Worm (Caenorhabditis elegans) whole organism, L4 larva: ENCODE data around the gene snt-6.

Experiments used
- ceh-82 ChIP-seq: sonication (generic microtip); optimal IDR thresholded peaks from 2 replicates; lab custom pipeline; 2017; ENCODE audit warnings: missing biosample characterization, missing genetic modification characterization
- ces-1 ChIP-seq: fragments of 150-350 bp; sonication (generic microtip); optimal IDR thresholded peaks from 4 replicates; lab custom pipeline; 2014; ENCODE audit warnings: missing biosample characterization, missing genetic modification reagents, missing genetic modification characterization
- hmg-1.1 ChIP-seq: fragments of 200-800 bp; sonication (Bioruptor generic); IDR thresholded peaks from 2 replicates; pipeline ENCODE4 v1.3.6; 2022; ENCODE audit warnings: missing genetic modification reagents, missing genetic modification characterization, missing compliant biosample characterization
- lin-15B ChIP-seq: fragments of 150-350 bp; sonication (generic microtip); optimal IDR thresholded peaks from 3 replicates; lab custom pipeline; 2014; ENCODE audit warnings: missing biosample characterization, missing genetic modification characterization
- mep-1 ChIP-seq: fragments of 150-350 bp; sonication (generic microtip); optimal IDR thresholded peaks from 3 replicates; lab custom pipeline; 2014; ENCODE audit warnings: missing biosample characterization, missing genetic modification characterization
- nhr-11 ChIP-seq: fragments of 150-350 bp; optimal IDR thresholded peaks from 2 replicates; lab custom pipeline; 2014; ENCODE audit warnings: missing biosample characterization, missing genetic modification characterization
- nhr-237 ChIP-seq: sonication (generic microtip); optimal IDR thresholded peaks from 2 replicates; lab custom pipeline; 2017; ENCODE audit warnings: missing biosample characterization, missing genetic modification characterization
- nhr-77 ChIP-seq: fragments of 150-350 bp; optimal IDR thresholded peaks from 2 replicates; lab custom pipeline; 2014; ENCODE audit warnings: missing biosample characterization, missing genetic modification characterization
- set-16 ChIP-seq: fragments of 200-800 bp; sonication (Bioruptor generic); IDR thresholded peaks from 2 replicates; pipeline ENCODE4 v1.3.6; 2022; ENCODE audit warnings: missing genetic modification reagents, missing genetic modification characterization, missing compliant biosample characterization
- snpc-4 ChIP-seq: fragments of 150-350 bp; optimal IDR thresholded peaks from 2 replicates; lab custom pipeline; 2014; ENCODE audit warnings: missing biosample characterization, missing genetic modification characterization
- tra-1 ChIP-seq: fragments of 200-800 bp; sonication (Bioruptor generic); IDR thresholded peaks from 2 replicates; pipeline ENCODE4 v1.3.6; 2022; ENCODE audit warnings: missing genetic modification reagents, missing genetic modification characterization, missing compliant biosample characterization
- vab-7 ChIP-seq: fragments of 200-800 bp; sonication (Bioruptor generic); IDR thresholded peaks from 2 replicates; pipeline ENCODE4 v1.3.6; 2022; ENCODE audit warnings: missing genetic modification reagents, missing genetic modification characterization, missing compliant biosample characterization
- zag-1 ChIP-seq: fragments of 150-350 bp; optimal IDR thresholded peaks from 2 replicates; lab custom pipeline; 2014; ENCODE audit warnings: missing biosample characterization, missing genetic modification characterization
- ztf-11 ChIP-seq: fragments of 150-350 bp; optimal IDR thresholded peaks from 2 replicates; lab custom pipeline; 2014; ENCODE audit warnings: missing biosample characterization, missing genetic modification characterization

- no peak for TF ChIP-seq lin-15B (tag; lab: Kevin White, UChicago)
- no peak for TF ChIP-seq nhr-11 (tag; lab: Kevin White, UChicago)
- TF ChIP-seq tra-1 (GFP tag; lab: Robert Waterston, UW) = no peak
- no peak for TF ChIP-seq ztf-11 (tag; lab: Kevin White, UChicago)
- no peak for TF ChIP-seq nhr-237
- no peak for TF ChIP-seq nhr-77 (tag; lab: Kevin White, UChicago)
- TF ChIP-seq vab-7 (GFP tag; lab: Robert Waterston, UW) = no peak
- TF ChIP-seq snpc-4 (tag; lab: Kevin White, UChicago) = no peak
- TF ChIP-seq set-16 (GFP tag; lab: Robert Waterston, UW) = no peak
- no peak for TF ChIP-seq hmg-1.1 (GFP tag; lab: Robert Waterston, UW)
- no peak for TF ChIP-seq ceh-82 (tag; lab: Kevin White, UChicago)
- TF ChIP-seq mep-1 = no peak
- TF ChIP-seq zag-1 = no peak
- no peak for TF ChIP-seq ces-1
These were observed 9.2 kb downstream of the snt-6 start, which contains the start of gene fbxc-48 for ce11 chrII:740808-741207.
